Worm (Caenorhabditis elegans) whole organism, young adult: ENCODE results near the gene F21H12.3.
A peak's percentile ranks its signal among the peaks of the same experiment; 100 is the strongest.

ENCODE experiments used
- B0019.2 ChIP-seq: fragments of 200-800 bp; sonication (Bioruptor generic); conservative IDR thresholded peaks from 2 replicates; pipeline ENCODE4 v1.3.6; 2022; ENCODE audit warnings: missing genetic modification reagents, missing genetic modification characterization, missing compliant biosample characterization
- D2030.7 ChIP-seq: fragments of 200-800 bp; sonication (Bioruptor generic); IDR thresholded peaks from 2 replicates; pipeline ENCODE4 v1.3.6; 2022; ENCODE audit warnings: missing genetic modification reagents, missing genetic modification characterization, missing compliant biosample characterization
- F52B5.7 ChIP-seq: sonication (generic microtip); optimal IDR thresholded peaks from 2 replicates; lab custom pipeline; 2016; ENCODE audit warnings: mild to moderate bottlenecking, missing genetic modification characterization, missing compliant biosample characterization
- Y53G8AR.9 ChIP-seq: fragments of 200-800 bp; sonication (Bioruptor generic); conservative IDR thresholded peaks from 2 replicates; pipeline ENCODE4 v1.3.6; 2022; ENCODE audit warnings: missing genetic modification reagents, missing genetic modification characterization, missing compliant biosample characterization
- ZK185.1 ChIP-seq: sonication (generic microtip); optimal IDR thresholded peaks from 2 replicates; lab custom pipeline; 2016; ENCODE audit warnings: mild to moderate bottlenecking, missing genetic modification characterization, missing compliant biosample characterization; ENCODE audit not compliant: poor library complexity, severe bottlenecking
- cebp-1 ChIP-seq, 2 experiments: fragments of 200-800 bp in 1 of 2; sonication (Bioruptor generic) in 1 of 2; sonication (generic microtip) in 1 of 2; IDR thresholded peaks in 1 of 2; optimal IDR thresholded peaks in 1 of 2; 2 replicates each; pipeline versions ENCODE4 v1.3.6 to Lab custom; 2017 to 2022; ENCODE audit warnings: missing compliant biosample characterization in 2 of 2, missing genetic modification characterization in 2 of 2, mild to moderate bottlenecking in 1 of 2, missing genetic modification reagents in 1 of 2, moderate library complexity in 1 of 2
- cebp-2 ChIP-seq: fragments of 200-800 bp; sonication (Bioruptor generic); IDR thresholded peaks from 2 replicates; pipeline ENCODE4 v1.3.6; 2022; ENCODE audit warnings: missing genetic modification characterization, missing compliant biosample characterization
- ceh-27 ChIP-seq: fragments of 200-800 bp; sonication (Bioruptor generic); optimal IDR thresholded peaks from 2 replicates; lab custom pipeline; 2018; ENCODE audit warnings: mild to moderate bottlenecking, missing genetic modification characterization, moderate library complexity, missing compliant biosample characterization
- dpl-1 ChIP-seq: fragments of 150-350 bp; optimal IDR thresholded peaks from 2 replicates; lab custom pipeline; 2014; ENCODE audit warnings: missing biosample characterization, missing genetic modification reagents, missing genetic modification characterization
- efl-1 ChIP-seq: fragments of 150-350 bp; optimal IDR thresholded peaks from 2 replicates; lab custom pipeline; 2014; ENCODE audit warnings: missing biosample characterization, missing genetic modification reagents, missing genetic modification characterization
- him-1 ChIP-seq: sonication (generic microtip); optimal IDR thresholded peaks from 2 replicates; lab custom pipeline; 2016; ENCODE audit warnings: missing genotype, missing genetic modification reagents, missing genetic modification characterization, missing compliant biosample characterization
- hsf-1 ChIP-seq: fragments of 200-800 bp; sonication (Bioruptor generic); IDR thresholded peaks from 2 replicates; pipeline ENCODE4 v1.3.6; 2022; ENCODE audit warnings: missing genetic modification reagents, missing genetic modification characterization, missing compliant biosample characterization
- lag-1 ChIP-seq: fragments of 200-800 bp; sonication (Bioruptor generic); IDR thresholded peaks from 2 replicates; pipeline ENCODE4 v1.3.6; 2022; ENCODE audit warnings: missing genetic modification reagents, missing genetic modification characterization, missing compliant biosample characterization
- lin-35 ChIP-seq, 3 experiments: fragments of 150-350 bp in 2 of 3; sonication (generic microtip) in 1 of 3; optimal IDR thresholded peaks; 2 replicates each; lab custom pipeline; 2014 to 2018; ENCODE audit warnings: missing biosample characterization in 3 of 3, missing genetic modification characterization in 3 of 3, missing genetic modification reagents in 3 of 3
- lir-1 ChIP-seq: fragments of 200-800 bp; sonication (Bioruptor generic); conservative IDR thresholded peaks from 2 replicates; pipeline ENCODE4 v1.3.6; 2022; ENCODE audit warnings: missing genetic modification reagents, missing genetic modification characterization, missing compliant biosample characterization
- madf-6 ChIP-seq: fragments of 200-800 bp; sonication (Bioruptor generic); IDR thresholded peaks from 2 replicates; pipeline ENCODE4 v1.3.6; 2022; ENCODE audit warnings: missing genetic modification reagents, missing genetic modification characterization, missing compliant biosample characterization
- madf-8 ChIP-seq: fragments of 200-800 bp; sonication (Bioruptor generic); conservative IDR thresholded peaks from 2 replicates; pipeline ENCODE4 v1.3.6; 2022; ENCODE audit warnings: missing genetic modification reagents, missing genetic modification characterization, missing compliant biosample characterization
- mcd-1 ChIP-seq: fragments of 200-800 bp; sonication (Bioruptor generic); IDR thresholded peaks from 2 replicates; pipeline ENCODE4 v1.3.6; 2022; ENCODE audit warnings: missing genetic modification reagents, missing genetic modification characterization, missing compliant biosample characterization
- mes-4 ChIP-seq: sonication (generic microtip); optimal IDR thresholded peaks from 2 replicates; lab custom pipeline; 2016; ENCODE audit warnings: missing genotype, missing genetic modification characterization, missing compliant biosample characterization
- nhr-80 ChIP-seq: sonication (generic microtip); optimal IDR thresholded peaks from 2 replicates; lab custom pipeline; 2016; ENCODE audit warnings: missing genetic modification characterization, missing compliant biosample characterization
- nhr-90 ChIP-seq: sonication (generic microtip); optimal IDR thresholded peaks from 2 replicates; lab custom pipeline; 2016; ENCODE audit warnings: missing genotype, mild to moderate bottlenecking, missing genetic modification characterization, missing compliant biosample characterization
- tbx-9 ChIP-seq: sonication (generic microtip); optimal IDR thresholded peaks from 2 replicates; lab custom pipeline; 2016; ENCODE audit warnings: borderline replicate concordance, missing genetic modification characterization, inconsistent platforms, missing compliant biosample characterization
- tlf-1 ChIP-seq: fragments of 200-800 bp; sonication (Bioruptor generic); optimal IDR thresholded peaks from 2 replicates; lab custom pipeline; 2018; ENCODE audit warnings: mild to moderate bottlenecking, missing genetic modification characterization, missing compliant biosample characterization
- ztf-25 ChIP-seq: fragments of 200-800 bp; sonication (Bioruptor generic); IDR thresholded peaks from 2 replicates; pipeline ENCODE4 v1.3.6; 2022; ENCODE audit warnings: missing genetic modification reagents, missing genetic modification characterization, missing compliant biosample characterization
- ztf-28 ChIP-seq: fragments of 200-800 bp; sonication (Bioruptor generic); IDR thresholded peaks from 2 replicates; pipeline ENCODE4 v1.3.6; 2022; ENCODE audit warnings: missing genetic modification reagents, missing genetic modification characterization, missing compliant biosample characterization

F21H12.3 gene

ce11 chrII:6123513-6123912 lies 40.8 kb downstream of the F21H12.3 start, which contains the start of gene C29H12.2:
TSS of gene C29H12.2 (plus strand) at chrII:6123809.
- TF ChIP-seq ceh-27 (GFP tag; lab: Kevin White, UChicago): no peak
- no peak for TF ChIP-seq lag-1 (GFP tag; lab: Robert Waterston, UW)
- TF ChIP-seq Y53G8AR.9 (GFP tag; lab: Robert Waterston, UW): no peak
- peak; percentile 73; the same call in 1 of the 2 replicates for TF ChIP-seq cebp-1 (GFP tag; IDR thresholded peaks at IDR 0.05; lab: Robert Waterston, UW)
- peak; percentile 86 for TF ChIP-seq cebp-1 (tag; optimal IDR thresholded peaks at IDR 0.05; lab: Kevin White, UChicago)

- TF ChIP-seq B0019.2 (GFP tag; lab: Robert Waterston, UW) (no peak), madf-6 (GFP tag; lab: Robert Waterston, UW) (peak; percentile 39; the same call in 1 of the 2 replicates), madf-8 (GFP tag; lab: Robert Waterston, UW) (0 out of 2 replicates have a peak, but pooled peaks have one; percentile 8), ZK185.1 (tag; lab: Kevin White, UChicago) (no peak)
These were observed 42.5 kb downstream of the F21H12.3 start, which contains the start of gene rars-2 for ce11 chrII:6125259-6125658. TSS of gene rars-2 (plus strand) at chrII:6125559.

ce11 chrII:6132595-6132994 lies 49.9 kb downstream of the F21H12.3 start, which contains the start of gene abts-3:
TSS of gene abts-3 (plus strand) at chrII:6132895.
- TF ChIP-seq cebp-2 (GFP tag; lab: Robert Waterston, UW) (no peak), nhr-80 (tag; lab: Kevin White, UChicago) (no peak), him-1 (tag; lab: Kevin White, UChicago) (no peak), D2030.7 (GFP tag; lab: Robert Waterston, UW) (no peak), F52B5.7 (tag; lab: Kevin White, UChicago) (no peak), dpl-1 (GFP tag; lab: Kevin White, UChicago) (no peak), efl-1 (GFP tag; lab: Kevin White, UChicago) (no peak), tlf-1 (GFP tag; lab: Kevin White, UChicago) (no peak), ztf-25 (GFP tag; lab: Robert Waterston, UW) (no peak), lir-1 (GFP tag; lab: Robert Waterston, UW) (no peak), ztf-28 (no peak), hsf-1 (GFP tag; lab: Robert Waterston, UW) (no peak), mcd-1 (GFP tag; lab: Robert Waterston, UW) (no peak), mes-4 (tag; lab: Kevin White, UChicago) (no peak), tbx-9 (tag; lab: Kevin White, UChicago) (no peak), nhr-90 (tag; lab: Kevin White, UChicago) (no peak), ceh-27 (GFP tag; lab: Kevin White, UChicago) (no peak), lin-35 (GFP tag; optimal IDR thresholded peaks at IDR 0.05; lab: Kevin White, UChicago) (no peak)
